Fruit fly (Drosophila melanogaster) whole organism, embryonic: Measurements from ENCODE around the gene fru.
A peak's percentile ranks its signal among the peaks of the same experiment; 100 is the strongest.

Source experiments
- CG11696 ChIP-seq: fragments of 200-800 bp; sonication (Bioruptor generic); IDR thresholded peaks from 2 replicates; pipeline ENCODE4 v1.3.6; 2022; ENCODE audit warnings: missing biosample characterization, missing genetic modification characterization
- CG12769 ChIP-seq: fragments of 200-800 bp; sonication (Bioruptor generic); optimal IDR thresholded peaks from 2 replicates; lab custom pipeline; 2019; ENCODE audit warnings: missing biosample characterization, mild to moderate bottlenecking, missing genetic modification characterization, moderate library complexity
- CG13287 ChIP-seq: fragments of 200-800 bp; sonication (Bioruptor generic); IDR thresholded peaks from 2 replicates; pipeline ENCODE4 v1.3.6; 2022; ENCODE audit warnings: missing biosample characterization, missing genetic modification characterization; ENCODE audit not compliant: partially characterized antibody
- CG13424 ChIP-seq: fragments of 200-800 bp; sonication (Bioruptor generic); optimal IDR thresholded peaks from 2 replicates; lab custom pipeline; 2019; ENCODE audit warnings: missing biosample characterization, mild to moderate bottlenecking, missing genetic modification characterization, moderate library complexity
- CG13775 ChIP-seq: fragments of 200-800 bp; sonication (Bioruptor generic); optimal IDR thresholded peaks from 3 replicates; lab custom pipeline; 2017; ENCODE audit warnings: missing biosample characterization, mild to moderate bottlenecking, missing genetic modification characterization
- CG17612 ChIP-seq: fragments of 200-800 bp; sonication (Bioruptor generic); IDR thresholded peaks from 2 replicates; pipeline ENCODE4 v1.3.6; 2022; ENCODE audit warnings: missing biosample characterization, missing genetic modification characterization
- CG18011 ChIP-seq: fragments of 200-800 bp; sonication (Bioruptor generic); optimal IDR thresholded peaks from 2 replicates; lab custom pipeline; 2017; ENCODE audit warnings: missing biosample characterization, missing genetic modification characterization, mild to moderate bottlenecking, moderate library complexity, missing genotype
- CG1832 ChIP-seq: fragments of 200-800 bp; sonication (Bioruptor generic); optimal IDR thresholded peaks from 2 replicates; lab custom pipeline; 2017; ENCODE audit warnings: missing biosample characterization, mild to moderate bottlenecking, missing genetic modification characterization, inconsistent platforms
- CG31224 ChIP-seq: fragments of 200-800 bp; sonication (Bioruptor generic); IDR thresholded peaks from 2 replicates; pipeline ENCODE4 v1.3.6; 2022; ENCODE audit warnings: missing biosample characterization, missing genetic modification characterization
- CG31365 ChIP-seq: fragments of 200-800 bp; sonication (Bioruptor generic); optimal IDR thresholded peaks from 2 replicates; lab custom pipeline; 2018; ENCODE audit warnings: missing biosample characterization, mild to moderate bottlenecking, missing genetic modification characterization
- CG6791 ChIP-seq: fragments of 200-800 bp; sonication (Bioruptor generic); IDR thresholded peaks from 3 replicates; pipeline ENCODE4 v1.3.6; 2022; ENCODE audit warnings: missing biosample characterization, missing genetic modification characterization; ENCODE audit not compliant: partially characterized antibody
- CG8290 ChIP-seq, 3 experiments: fragments of 200-800 bp; sonication (Bioruptor generic); optimal IDR thresholded peaks; 2 replicates each; lab custom pipeline; 2016 to 2019; ENCODE audit warnings: missing biosample characterization in 3 of 3, missing genetic modification characterization in 3 of 3, mild to moderate bottlenecking in 2 of 3, moderate library complexity in 1 of 3
- CG8924 ChIP-seq: fragments of 200-800 bp; optimal IDR thresholded peaks from 3 replicates; lab custom pipeline; 2019; ENCODE audit warnings: missing biosample characterization, mild to moderate bottlenecking, missing genetic modification characterization, moderate library complexity
- Dip2 ChIP-seq: fragments of 200-800 bp; sonication (Bioruptor generic); IDR thresholded peaks from 2 replicates; pipeline ENCODE4 v1.3.6; 2022; ENCODE audit warnings: missing biosample characterization, missing genetic modification characterization
- Drgx ChIP-seq: fragments of 200-800 bp; sonication (Bioruptor generic); IDR thresholded peaks from 2 replicates; pipeline ENCODE4 v1.3.6; 2022; ENCODE audit warnings: missing biosample characterization, missing genetic modification characterization
- GATAe ChIP-seq: fragments of 200-800 bp; sonication (Bioruptor generic); conservative IDR thresholded peaks from 2 replicates; pipeline ENCODE4 v1.3.6; 2022; ENCODE audit warnings: missing biosample characterization, missing genetic modification characterization
- Kr ChIP-seq: fragments of 200-800 bp; sonication (Bioruptor generic); optimal IDR thresholded peaks from 2 replicates; lab custom pipeline; 2017; ENCODE audit warnings: missing biosample characterization, mild to moderate bottlenecking, missing genetic modification characterization
- NC2β ChIP-seq: fragments of 200-800 bp; sonication (Bioruptor generic); optimal IDR thresholded peaks from 2 replicates; lab custom pipeline; 2016; ENCODE audit warnings: missing biosample characterization, missing genetic modification characterization
- Pdp1 ChIP-seq, 2 experiments: fragments of 200-800 bp; sonication (Bioruptor generic); optimal IDR thresholded peaks; 3 replicates each; lab custom pipeline; 2016; ENCODE audit warnings: missing biosample characterization in 2 of 2, missing genetic modification characterization in 2 of 2, mild to moderate bottlenecking in 1 of 2, moderate library complexity in 1 of 2
- Rfx ChIP-seq: fragments of 200-800 bp; sonication (Bioruptor generic); IDR thresholded peaks from 2 replicates; pipeline ENCODE4 v1.3.6; 2022; ENCODE audit warnings: missing biosample characterization, missing genetic modification characterization
- Side ChIP-seq: fragments of 200-800 bp; sonication (Bioruptor generic); optimal IDR thresholded peaks from 2 replicates; lab custom pipeline; 2016; ENCODE audit warnings: missing biosample characterization, missing genetic modification characterization
- Trl ChIP-seq, 3 experiments: fragments of >200 bp in 2 of 3; fragments of 200-800 bp in 1 of 3; sonication (Bioruptor generic) in 1 of 3; optimal IDR thresholded peaks; 2 replicates in 1 of 3; 3 replicates in 2 of 3; lab custom pipeline; 2016 to 2017; ENCODE audit warnings: missing biosample characterization in 1 of 3, missing genetic modification characterization in 1 of 3
- Vsx1 ChIP-seq: fragments of 200-800 bp; sonication (Bioruptor generic); optimal IDR thresholded peaks from 2 replicates; lab custom pipeline; 2017; ENCODE audit warnings: missing biosample characterization, mild to moderate bottlenecking, missing genetic modification characterization, missing genetic modification reagents
- bbx ChIP-seq: fragments of 200-800 bp; sonication (Bioruptor generic); IDR thresholded peaks from 2 replicates; pipeline ENCODE4 v1.3.6; 2022; ENCODE audit warnings: missing biosample characterization, missing genetic modification characterization; ENCODE audit not compliant: partially characterized antibody
- cg ChIP-seq: fragments of 200-800 bp; sonication (Bioruptor generic); optimal IDR thresholded peaks from 3 replicates; lab custom pipeline; 2019; ENCODE audit warnings: missing biosample characterization, mild to moderate bottlenecking, missing genetic modification characterization, moderate library complexity
- chinmo ChIP-seq: fragments of 200-800 bp; sonication (Bioruptor generic); IDR thresholded peaks from 4 replicates; pipeline ENCODE4 v1.3.6; 2022; ENCODE audit warnings: missing biosample characterization, missing genetic modification characterization; ENCODE audit not compliant: partially characterized antibody
- crol ChIP-seq: fragments of 200-800 bp; sonication (Bioruptor generic); IDR thresholded peaks from 2 replicates; pipeline ENCODE4 v1.3.6; 2022; ENCODE audit warnings: missing biosample characterization, missing genetic modification characterization
- crp ChIP-seq, 2 experiments: fragments of 200-800 bp; sonication (Bioruptor generic); optimal IDR thresholded peaks; 2 replicates in 1 of 2; 3 replicates in 1 of 2; lab custom pipeline; 2017; ENCODE audit warnings: missing biosample characterization in 2 of 2, missing genetic modification characterization in 2 of 2, mild to moderate bottlenecking in 1 of 2, moderate library complexity in 1 of 2
- cwo ChIP-seq: fragments of 200-800 bp; sonication (Bioruptor generic); optimal IDR thresholded peaks from 3 replicates; lab custom pipeline; 2017; ENCODE audit warnings: missing biosample characterization, missing genetic modification characterization, mild to moderate bottlenecking, moderate library complexity, missing genetic modification reagents
- dmrt99B ChIP-seq: fragments of 200-800 bp; sonication (Bioruptor generic); optimal IDR thresholded peaks from 2 replicates; lab custom pipeline; 2018; ENCODE audit warnings: missing biosample characterization, mild to moderate bottlenecking, missing genetic modification characterization, moderate library complexity
- lilli ChIP-seq: fragments of 200-800 bp; sonication (Bioruptor generic); optimal IDR thresholded peaks from 3 replicates; lab custom pipeline; 2016; ENCODE audit warnings: missing biosample characterization, missing genetic modification characterization
- prd ChIP-seq, 3 experiments: fragments of >200 bp in 2 of 3; fragments of 200-800 bp in 1 of 3; sonication (Bioruptor generic) in 1 of 3; optimal IDR thresholded peaks in 2 of 3; IDR thresholded peaks in 1 of 3; 2 replicates in 2 of 3; 3 replicates in 1 of 3; pipeline versions ENCODE4 v1.3.6 to Lab custom; 2017 to 2022; ENCODE audit warnings: missing biosample characterization in 1 of 3, missing genetic modification characterization in 1 of 3
- pros ChIP-seq: fragments of 200-800 bp; sonication (Bioruptor generic); optimal IDR thresholded peaks from 3 replicates; lab custom pipeline; 2019; ENCODE audit warnings: missing biosample characterization, mild to moderate bottlenecking, missing genetic modification characterization, moderate library complexity
- psq ChIP-seq: fragments of 200-800 bp; sonication (Bioruptor generic); optimal IDR thresholded peaks from 2 replicates; lab custom pipeline; 2017; ENCODE audit warnings: missing biosample characterization, missing genetic modification characterization
- ranshi ChIP-seq: fragments of 200-800 bp; sonication (Bioruptor generic); IDR thresholded peaks from 2 replicates; pipeline ENCODE4 v1.3.6; 2022; ENCODE audit warnings: missing biosample characterization, missing genetic modification characterization
- rib ChIP-seq: fragments of 200-800 bp; sonication (Bioruptor generic); IDR thresholded peaks from 2 replicates; pipeline ENCODE4 v1.3.6; 2022; ENCODE audit warnings: missing biosample characterization, missing genetic modification characterization
- sd ChIP-seq: fragments of 200-800 bp; sonication (Bioruptor generic); optimal IDR thresholded peaks from 3 replicates; lab custom pipeline; 2018; ENCODE audit warnings: missing biosample characterization, mild to moderate bottlenecking, missing genetic modification characterization, moderate library complexity
- sob ChIP-seq: fragments of 200-800 bp; sonication (Bioruptor generic); IDR thresholded peaks from 2 replicates; pipeline ENCODE4 v1.3.6; 2022; ENCODE audit warnings: missing biosample characterization, missing genetic modification characterization
- stc ChIP-seq: fragments of 200-800 bp; sonication (Bioruptor generic); IDR thresholded peaks from 2 replicates; pipeline ENCODE4 v1.3.6; 2022; ENCODE audit warnings: missing biosample characterization, missing genetic modification characterization
- sug ChIP-seq: fragments of 200-800 bp; optimal IDR thresholded peaks from 2 replicates; lab custom pipeline; 2019; ENCODE audit warnings: missing biosample characterization, mild to moderate bottlenecking, missing genetic modification characterization, moderate library complexity
- tll ChIP-seq, 2 experiments: fragments of 200-800 bp in 1 of 2; fragments of >200 bp in 1 of 2; sonication (Bioruptor generic) in 1 of 2; optimal IDR thresholded peaks; 2 replicates each; lab custom pipeline; 2017 to 2019; ENCODE audit warnings: missing biosample characterization in 2 of 2, missing genetic modification characterization in 2 of 2, mild to moderate bottlenecking in 1 of 2, moderate library complexity in 1 of 2
- toy ChIP-seq: fragments of 200-800 bp; sonication (Bioruptor generic); IDR thresholded peaks from 2 replicates; pipeline ENCODE4 v1.3.6; 2022; ENCODE audit warnings: missing biosample characterization, missing genetic modification characterization
- tx ChIP-seq: fragments of 200-800 bp; sonication (Bioruptor generic); optimal IDR thresholded peaks from 2 replicates; lab custom pipeline; 2016; ENCODE audit warnings: missing biosample characterization, missing genetic modification characterization
- unc-4 ChIP-seq: fragments of 200-800 bp; sonication (Bioruptor generic); IDR thresholded peaks from 2 replicates; pipeline ENCODE4 v1.3.6; 2022; ENCODE audit warnings: missing biosample characterization, missing genetic modification characterization; ENCODE audit not compliant: partially characterized antibody
- unpg ChIP-seq: fragments of 200-800 bp; sonication (Bioruptor generic); optimal IDR thresholded peaks from 3 replicates; lab custom pipeline; 2018; ENCODE audit warnings: missing biosample characterization, mild to moderate bottlenecking, missing genetic modification characterization, moderate library complexity
- vvl ChIP-seq: fragments of 200-800 bp; sonication (Bioruptor generic); IDR thresholded peaks from 2 replicates; pipeline ENCODE4 v1.3.6; 2022; ENCODE audit warnings: missing biosample characterization, missing genetic modification characterization

Gene fru

dm6 chr3R:18398460-18398901 lies 146.9 kb downstream of the fru start:
- peak; percentile 66 for TF ChIP-seq cg (GFP tag; lab: Kevin White, UChicago)
- TF ChIP-seq chinmo (GFP tag; lab: Robert Waterston, UW), result peak; percentile 81; the same call in 2 of the 4 replicates
- TF ChIP-seq sug (tag; lab: Kevin White, UChicago), result peak; percentile 21
- TF ChIP-seq Pdp1 (GFP tag; optimal IDR thresholded peaks at IDR 0.05; lab: Kevin White, UChicago), result peak in 1 of 2 experiments; percentile 73
- TF ChIP-seq unpg (GFP tag; lab: Kevin White, UChicago), result no peak
- TF ChIP-seq Rfx (GFP tag; lab: Robert Waterston, UW), result peak; percentile 5; the same call in 1 of the 2 replicates
- TF ChIP-seq cwo (GFP tag; lab: Kevin White, UChicago), result peak; percentile 86
- peak; percentile 33; the same call in 1 of the 2 replicates for TF ChIP-seq vvl
- TF ChIP-seq tx, result no peak
- no peak for TF ChIP-seq crp (GFP tag; optimal IDR thresholded peaks at IDR 0.05; lab: Kevin White, UChicago)
- peak; percentile 44 for TF ChIP-seq CG1832
- TF ChIP-seq CG12769, result peak; percentile 9
- 0 out of 3 replicates have a peak, but pooled peaks have one; percentile 14 for TF ChIP-seq CG6791 (GFP tag; lab: Robert Waterston, UW)
- TF ChIP-seq Vsx1, result no peak
- no peak for TF ChIP-seq CG18011 (GFP tag; lab: Kevin White, UChicago)
- TF ChIP-seq Drgx (GFP tag; lab: Robert Waterston, UW), result no peak
- TF ChIP-seq CG31224 (GFP tag; lab: Robert Waterston, UW), result no peak
- peak; percentile 54 to 65 for TF ChIP-seq Trl (optimal IDR thresholded peaks at IDR 0.05; lab: Kevin White, UChicago)
- no peak for TF ChIP-seq Trl (GFP tag; optimal IDR thresholded peaks at IDR 0.05; lab: Kevin White, UChicago)
- no peak for TF ChIP-seq Side (GFP tag; lab: Kevin White, UChicago)
- TF ChIP-seq CG8924, result no peak
- 0 out of 2 replicates have a peak, but pooled peaks have one; percentile 12 for TF ChIP-seq unc-4 (GFP tag; lab: Robert Waterston, UW)
- TF ChIP-seq sob (GFP tag; lab: Robert Waterston, UW), result no peak
- TF ChIP-seq CG13287 (GFP tag; lab: Robert Waterston, UW), result no peak
- peak; percentile 47; the same call in 1 of the 2 replicates for TF ChIP-seq crol (GFP tag; lab: Robert Waterston, UW)
- TF ChIP-seq tll (GFP tag; optimal IDR thresholded peaks at IDR 0.05; lab: Kevin White, UChicago), result peak in 1 of 2 experiments; percentile 33
- 0 out of 2 replicates have a peak, but pooled peaks have one; percentile 9 for TF ChIP-seq GATAe (GFP tag; lab: Robert Waterston, UW)
- no peak for TF ChIP-seq CG8290 (GFP tag; optimal IDR thresholded peaks at IDR 0.05; lab: Kevin White, UChicago)
- peak in 1 of 2 experiments; percentile 13 for TF ChIP-seq CG8290 (tag; optimal IDR thresholded peaks at IDR 0.05; lab: Kevin White, UChicago)
- TF ChIP-seq dmrt99B (tag; lab: Kevin White, UChicago), result no peak

dm6 chr3R:18397834-18398378 lies 147.5 kb downstream of the fru start:
- TF ChIP-seq CG13775 (no peak), Kr (GFP tag; lab: Kevin White, UChicago) (no peak), CG13424 (tag; lab: Kevin White, UChicago) (no peak), toy (no peak), psq (GFP tag; lab: Kevin White, UChicago) (no peak), stc (GFP tag; lab: Robert Waterston, UW) (no peak), Vsx1 (peak; percentile 85), pros (no peak), CG17612 (GFP tag; lab: Robert Waterston, UW) (no peak), lilli (GFP tag; lab: Kevin White, UChicago) (peak; percentile 28), CG31365 (tag; lab: Kevin White, UChicago) (no peak), Pdp1 (GFP tag; optimal IDR thresholded peaks at IDR 0.05; lab: Kevin White, UChicago) (peak in 1 of 2 experiments; percentile 89), rib (GFP tag; lab: Robert Waterston, UW) (no peak), sd (tag; lab: Kevin White, UChicago) (peak; percentile 77), ranshi (GFP tag; lab: Robert Waterston, UW) (peak; percentile 44; the same call in 1 of the 2 replicates), NC2β (no peak), prd (optimal IDR thresholded peaks at IDR 0.05; lab: Kevin White, UChicago) (no peak), prd (GFP tag; IDR thresholded peaks at IDR 0.05; lab: Robert Waterston, UW) (peak; percentile 9; the same call in 1 of the 3 replicates), Dip2 (GFP tag; lab: Robert Waterston, UW) (no peak), bbx (no peak), CG11696 (GFP tag; lab: Robert Waterston, UW) (peak; percentile 71)
